Fruit fly (Drosophila melanogaster) whole organism, embryonic: ENCODE measurements around the gene CG34398.

Source experiments
- Atf-2 ChIP-seq: fragments of 200-800 bp; sonication (Bioruptor generic); optimal IDR thresholded peaks from 2 replicates; lab custom pipeline; 2016; ENCODE audit warnings: missing biosample characterization, missing genetic modification characterization
- CG10267 ChIP-seq: fragments of 200-800 bp; sonication (Bioruptor generic); optimal IDR thresholded peaks from 2 replicates; lab custom pipeline; 2018; ENCODE audit warnings: missing biosample characterization, mild to moderate bottlenecking, missing genetic modification characterization, moderate library complexity
- CG10431 ChIP-seq: fragments of 200-800 bp; sonication (Bioruptor generic); optimal IDR thresholded peaks from 3 replicates; lab custom pipeline; 2018; ENCODE audit warnings: missing biosample characterization, mild to moderate bottlenecking, missing genetic modification characterization
- CG10959 ChIP-seq: fragments of 200-800 bp; sonication (Bioruptor generic); IDR thresholded peaks from 2 replicates; pipeline ENCODE4 v1.3.6; 2022; ENCODE audit warnings: missing biosample characterization, missing genetic modification characterization
- CG11247 ChIP-seq: fragments of 200-800 bp; sonication (Bioruptor generic); IDR thresholded peaks from 2 replicates; pipeline ENCODE4 v1.3.6; 2022; ENCODE audit warnings: missing biosample characterization, missing genetic modification characterization
- CG13296 ChIP-seq: fragments of 200-800 bp; sonication (Bioruptor generic); optimal IDR thresholded peaks from 3 replicates; lab custom pipeline; 2018; ENCODE audit warnings: missing biosample characterization, mild to moderate bottlenecking, missing genetic modification characterization
- CG14441 ChIP-seq: fragments of 200-800 bp; sonication (Bioruptor generic); IDR thresholded peaks from 2 replicates; pipeline ENCODE4 v1.3.6; 2022; ENCODE audit warnings: missing biosample characterization, missing genetic modification characterization
- CG14710 ChIP-seq: fragments of 200-800 bp; sonication (Bioruptor generic); optimal IDR thresholded peaks from 3 replicates; lab custom pipeline; 2019; ENCODE audit warnings: missing biosample characterization, mild to moderate bottlenecking, missing genetic modification characterization, moderate library complexity
- CG18262 ChIP-seq: fragments of 200-800 bp; optimal IDR thresholded peaks from 3 replicates; lab custom pipeline; 2019; ENCODE audit warnings: missing biosample characterization, mild to moderate bottlenecking, missing genetic modification characterization, moderate library complexity
- CG3163 ChIP-seq: fragments of 200-800 bp; sonication (Bioruptor generic); optimal IDR thresholded peaks from 3 replicates; lab custom pipeline; 2016; ENCODE audit warnings: missing biosample characterization, missing genetic modification characterization
- CG3281 ChIP-seq: fragments of 200-800 bp; sonication (Bioruptor generic); optimal IDR thresholded peaks from 3 replicates; lab custom pipeline; 2017; ENCODE audit warnings: missing biosample characterization, mild to moderate bottlenecking, missing genetic modification characterization
- CG3838 ChIP-seq: fragments of 200-800 bp; sonication (Bioruptor generic); optimal IDR thresholded peaks from 3 replicates; lab custom pipeline; 2016; ENCODE audit warnings: missing biosample characterization, missing genetic modification characterization
- CG5180 ChIP-seq: fragments of 200-800 bp; sonication (Bioruptor generic); optimal IDR thresholded peaks from 3 replicates; lab custom pipeline; 2017; ENCODE audit warnings: missing biosample characterization, missing genetic modification characterization, mild to moderate bottlenecking, moderate library complexity, missing genetic modification reagents
- CG6654 ChIP-seq: fragments of 200-800 bp; sonication (Bioruptor generic); optimal IDR thresholded peaks from 2 replicates; lab custom pipeline; 2017; ENCODE audit warnings: missing biosample characterization, mild to moderate bottlenecking, missing genetic modification characterization
- CG6683 ChIP-seq: fragments of 200-800 bp; sonication (Bioruptor generic); optimal IDR thresholded peaks from 2 replicates; lab custom pipeline; 2017; ENCODE audit warnings: missing biosample characterization, mild to moderate bottlenecking, missing genetic modification characterization, missing genetic modification reagents
- CG7271 ChIP-seq: fragments of 200-800 bp; sonication (Bioruptor generic); optimal IDR thresholded peaks from 2 replicates; lab custom pipeline; 2018; ENCODE audit warnings: missing biosample characterization, mild to moderate bottlenecking, missing genetic modification characterization, moderate library complexity
- CG7839 ChIP-seq: fragments of 200-800 bp; sonication (Bioruptor generic); optimal IDR thresholded peaks from 3 replicates; lab custom pipeline; 2018; ENCODE audit warnings: missing biosample characterization, mild to moderate bottlenecking, missing genetic modification characterization, moderate library complexity
- CG9817 ChIP-seq: fragments of 200-800 bp; sonication (Bioruptor generic); optimal IDR thresholded peaks from 2 replicates; lab custom pipeline; 2018; ENCODE audit warnings: missing biosample characterization, mild to moderate bottlenecking, missing genetic modification characterization, moderate library complexity
- CG9932 ChIP-seq: fragments of 200-800 bp; sonication (Bioruptor generic); IDR thresholded peaks from 2 replicates; pipeline ENCODE4 v1.3.6; 2022; ENCODE audit warnings: missing biosample characterization, missing genetic modification characterization
- CTCF ChIP-seq: fragments of 200-800 bp; sonication (Bioruptor generic); optimal IDR thresholded peaks from 2 replicates; lab custom pipeline; 2017; ENCODE audit warnings: missing biosample characterization, mild to moderate bottlenecking, missing genetic modification characterization, moderate library complexity
- CrebB ChIP-seq: fragments of 200-800 bp; sonication (Bioruptor generic); optimal IDR thresholded peaks from 3 replicates; lab custom pipeline; 2018; ENCODE audit warnings: missing biosample characterization, mild to moderate bottlenecking, missing genetic modification characterization
- Elba2 ChIP-seq: fragments of 200-800 bp; sonication (Bioruptor generic); optimal IDR thresholded peaks from 3 replicates; lab custom pipeline; 2016; ENCODE audit warnings: missing biosample characterization, missing genetic modification characterization
- Ets97D ChIP-seq: fragments of 200-800 bp; sonication (Bioruptor generic); optimal IDR thresholded peaks from 3 replicates; lab custom pipeline; 2016; ENCODE audit warnings: missing biosample characterization, missing genetic modification characterization
- GATAe ChIP-seq: fragments of 200-800 bp; sonication (Bioruptor generic); conservative IDR thresholded peaks from 2 replicates; pipeline ENCODE4 v1.3.6; 2022; ENCODE audit warnings: missing biosample characterization, missing genetic modification characterization
- Gug ChIP-seq: fragments of 200-800 bp; sonication (Bioruptor generic); IDR thresholded peaks from 4 replicates; pipeline ENCODE4 v1.3.6; 2022; ENCODE audit warnings: missing biosample characterization, missing genetic modification characterization
- HHEX ChIP-seq: fragments of 200-800 bp; sonication (Bioruptor generic); optimal IDR thresholded peaks from 3 replicates; lab custom pipeline; 2017; ENCODE audit warnings: missing biosample characterization, mild to moderate bottlenecking, missing genetic modification characterization, missing genetic modification reagents
- HmgZ ChIP-seq: fragments of 200-800 bp; sonication (Bioruptor generic); optimal IDR thresholded peaks from 2 replicates; lab custom pipeline; 2018; ENCODE audit warnings: missing biosample characterization, mild to moderate bottlenecking, missing genetic modification characterization
- Mad ChIP-seq: fragments of 200-800 bp; sonication (Bioruptor generic); optimal IDR thresholded peaks from 2 replicates; lab custom pipeline; 2016; ENCODE audit warnings: missing biosample characterization, missing genetic modification characterization
- Meics ChIP-seq: fragments of 200-800 bp; sonication (Bioruptor generic); optimal IDR thresholded peaks from 2 replicates; lab custom pipeline; 2017; ENCODE audit warnings: missing biosample characterization, mild to moderate bottlenecking, missing genetic modification characterization
- Mrtf ChIP-seq: fragments of 200-800 bp; sonication (Bioruptor generic); IDR thresholded peaks from 3 replicates; pipeline ENCODE4 v1.3.6; 2022; ENCODE audit warnings: missing biosample characterization, missing genetic modification characterization
- Nf-YC ChIP-seq: fragments of 200-800 bp; optimal IDR thresholded peaks from 3 replicates; lab custom pipeline; 2019; ENCODE audit warnings: missing biosample characterization, mild to moderate bottlenecking, missing genetic modification characterization, moderate library complexity
- Side ChIP-seq: fragments of 200-800 bp; sonication (Bioruptor generic); optimal IDR thresholded peaks from 2 replicates; lab custom pipeline; 2016; ENCODE audit warnings: missing biosample characterization, missing genetic modification characterization
- Sin3A ChIP-seq: fragments of >200 bp; optimal IDR thresholded peaks from 2 replicates; lab custom pipeline; 2018
- Spps ChIP-seq: fragments of 200-800 bp; sonication (Bioruptor generic); optimal IDR thresholded peaks from 2 replicates; lab custom pipeline; 2018; ENCODE audit warnings: missing biosample characterization, mild to moderate bottlenecking, missing genetic modification characterization
- aop ChIP-seq: fragments of 200-800 bp; sonication (Bioruptor generic); IDR thresholded peaks from 2 replicates; pipeline ENCODE4 v1.3.6; 2022; ENCODE audit warnings: missing biosample characterization, missing genetic modification characterization
- crol ChIP-seq: fragments of 200-800 bp; sonication (Bioruptor generic); IDR thresholded peaks from 2 replicates; pipeline ENCODE4 v1.3.6; 2022; ENCODE audit warnings: missing biosample characterization, missing genetic modification characterization
- cwo ChIP-seq: fragments of 200-800 bp; sonication (Bioruptor generic); optimal IDR thresholded peaks from 3 replicates; lab custom pipeline; 2017; ENCODE audit warnings: missing biosample characterization, missing genetic modification characterization, mild to moderate bottlenecking, moderate library complexity, missing genetic modification reagents
- insv ChIP-seq, 2 experiments: fragments of 200-800 bp; sonication (Bioruptor generic); optimal IDR thresholded peaks; 3 replicates each; lab custom pipeline; 2016 to 2018; ENCODE audit warnings: missing biosample characterization in 2 of 2, missing genetic modification characterization in 2 of 2
- jigr1 ChIP-seq: fragments of 200-800 bp; sonication (Bioruptor generic); IDR thresholded peaks from 3 replicates; pipeline ENCODE4 v1.3.6; 2022; ENCODE audit warnings: missing biosample characterization, missing genetic modification characterization
- ken ChIP-seq: fragments of 200-800 bp; sonication (Bioruptor generic); IDR thresholded peaks from 3 replicates; pipeline ENCODE4 v1.3.6; 2022; ENCODE audit warnings: missing biosample characterization, missing genetic modification characterization
- lola ChIP-seq, 3 experiments: fragments of >200 bp in 2 of 3; fragments of 200-800 bp in 1 of 3; sonication (Bioruptor generic) in 1 of 3; optimal IDR thresholded peaks; 2 replicates each; lab custom pipeline; 2017 to 2019; ENCODE audit warnings: missing biosample characterization in 3 of 3, missing genetic modification characterization in 3 of 3, mild to moderate bottlenecking in 1 of 3, moderate library complexity in 1 of 3
- p53 ChIP-seq: fragments of 200-800 bp; sonication (Bioruptor generic); optimal IDR thresholded peaks from 2 replicates; lab custom pipeline; 2016; ENCODE audit warnings: missing biosample characterization, missing genetic modification characterization
- sqz ChIP-seq: fragments of 200-800 bp; sonication (Bioruptor generic); optimal IDR thresholded peaks from 3 replicates; lab custom pipeline; 2018; ENCODE audit warnings: missing biosample characterization, mild to moderate bottlenecking, missing genetic modification characterization
- tgo ChIP-seq: fragments of 200-800 bp; sonication (Bioruptor generic); IDR thresholded peaks from 3 replicates; pipeline ENCODE4 v1.3.6; 2022; ENCODE audit warnings: missing biosample characterization, missing genetic modification characterization
- tll ChIP-seq, 2 experiments: fragments of 200-800 bp in 1 of 2; fragments of >200 bp in 1 of 2; sonication (Bioruptor generic) in 1 of 2; optimal IDR thresholded peaks; 2 replicates each; lab custom pipeline; 2017 to 2019; ENCODE audit warnings: missing biosample characterization in 2 of 2, missing genetic modification characterization in 2 of 2, mild to moderate bottlenecking in 1 of 2, moderate library complexity in 1 of 2
- trem ChIP-seq: fragments of 200-800 bp; optimal IDR thresholded peaks from 3 replicates; lab custom pipeline; 2019; ENCODE audit warnings: missing biosample characterization, mild to moderate bottlenecking, missing genetic modification characterization, moderate library complexity
- trh ChIP-seq: fragments of 200-800 bp; sonication (Bioruptor generic); optimal IDR thresholded peaks from 2 replicates; lab custom pipeline; 2016; ENCODE audit warnings: missing biosample characterization, missing genetic modification characterization
- ttk ChIP-seq: fragments of 200-800 bp; sonication (Bioruptor generic); IDR thresholded peaks from 2 replicates; pipeline ENCODE4 v2.1.2; 2022; ENCODE audit warnings: missing biosample characterization, missing genetic modification characterization
- tup ChIP-seq: fragments of 200-800 bp; sonication (Bioruptor generic); optimal IDR thresholded peaks from 2 replicates; lab custom pipeline; 2016; ENCODE audit warnings: missing biosample characterization, mild to moderate bottlenecking, missing genetic modification characterization, moderate library complexity
- vfl ChIP-seq: fragments of 200-800 bp; sonication (Bioruptor generic); optimal IDR thresholded peaks from 2 replicates; lab custom pipeline; 2016; ENCODE audit warnings: missing biosample characterization, missing genetic modification characterization

CG34398 gene

dm6 chr2L:8951184-8951934 is 52.8 kb downstream of the CG34398 start, which contains the start of gene C1GalTA (continued):
- TF ChIP-seq tup (GFP tag; lab: Kevin White, UChicago) (peak; percentile 28), Meics (GFP tag; lab: Kevin White, UChicago) (peak; percentile 99), Gug (GFP tag; lab: Robert Waterston, UW) (peak; percentile 69; the same call in 3 of the 4 replicates), jigr1 (GFP tag; lab: Robert Waterston, UW) (peak; percentile 89), CG6654 (GFP tag; lab: Kevin White, UChicago) (peak; percentile 85), CTCF (GFP tag; lab: Kevin White, UChicago) (peak; percentile 61), CG10959 (GFP tag; lab: Robert Waterston, UW) (peak; percentile 72), cwo (GFP tag; lab: Kevin White, UChicago) (peak; percentile 98), Ets97D (GFP tag; lab: Kevin White, UChicago) (no peak), Spps (peak; percentile 99), CrebB (tag; lab: Kevin White, UChicago) (peak; percentile 98), CG7271 (tag; lab: Kevin White, UChicago) (peak; percentile 97), CG7839 (tag; lab: Kevin White, UChicago) (peak; percentile 99), CG14441 (GFP tag; lab: Robert Waterston, UW) (peak; percentile 88), Side (GFP tag; lab: Kevin White, UChicago) (peak; percentile 48), lola (GFP tag; optimal IDR thresholded peaks at IDR 0.05; lab: Kevin White, UChicago) (peak in 1 of 3 experiments; percentile 98), CG13296 (GFP tag; lab: Kevin White, UChicago) (peak; percentile 99), vfl (peak; percentile 70), CG11247 (GFP tag; lab: Robert Waterston, UW) (peak; percentile 93), CG3838 (GFP tag; lab: Kevin White, UChicago) (no peak), CG9932 (GFP tag; lab: Robert Waterston, UW) (peak; percentile 92), CG6683 (peak; percentile 98), ken (GFP tag; lab: Robert Waterston, UW) (peak; percentile 80), GATAe (GFP tag; lab: Robert Waterston, UW) (peak; percentile 91), Mad (GFP tag; lab: Kevin White, UChicago) (peak; percentile 57), HmgZ (tag; lab: Kevin White, UChicago) (peak; percentile 96), p53 (GFP tag; lab: Kevin White, UChicago) (no peak), Elba2 (GFP tag; lab: Kevin White, UChicago) (peak; percentile 52), CG10267 (tag; lab: Kevin White, UChicago) (peak; percentile 98), Mrtf (GFP tag; lab: Robert Waterston, UW) (peak; percentile 90; the same call in 2 of the 3 replicates), Nf-YC (tag; lab: Kevin White, UChicago) (peak; percentile 92), CG14710 (tag; lab: Kevin White, UChicago) (peak; percentile 99), Atf-2 (GFP tag; lab: Kevin White, UChicago) (peak; percentile 42), CG3281 (GFP tag; lab: Kevin White, UChicago) (peak; percentile 98), CG10431 (GFP tag; lab: Kevin White, UChicago) (peak; percentile 94), tgo (GFP tag; lab: Robert Waterston, UW) (peak; percentile 98), insv (GFP tag; optimal IDR thresholded peaks at IDR 0.05; lab: Kevin White, UChicago) (peak in 1 of 2 experiments; percentile 69), CG18262 (tag; lab: Kevin White, UChicago) (peak; percentile 100), trem (tag; lab: Kevin White, UChicago) (peak; percentile 97), tll (GFP tag; optimal IDR thresholded peaks at IDR 0.05; lab: Kevin White, UChicago) (peak in 1 of 2 experiments; percentile 51), crol (peak; percentile 68), HHEX (GFP tag; lab: Kevin White, UChicago) (peak; percentile 97), trh (GFP tag; lab: Kevin White, UChicago) (peak; percentile 91), CG9817 (peak; percentile 94), sqz (GFP tag; lab: Kevin White, UChicago) (peak; percentile 98), CG5180 (GFP tag; lab: Kevin White, UChicago) (peak; percentile 90), ttk (GFP tag; lab: Robert Waterston, UW) (peak; percentile 96), CG3163 (GFP tag; lab: Kevin White, UChicago) (peak; percentile 23), aop (no peak), Sin3A (lab: Kevin White, UChicago) (no peak)
